Worm (Caenorhabditis elegans) whole organism, young adult: ENCODE measurements around the gene K08D12.4.

Experiments
- F23B12.7 ChIP-seq: sonication (generic microtip); optimal IDR thresholded peaks from 2 replicates; lab custom pipeline; 2017; ENCODE audit warnings: missing genetic modification characterization, mild to moderate bottlenecking, missing compliant biosample characterization, antibody characterized with exemption, moderate library complexity; ENCODE audit not compliant: insufficient read depth
- F33H1.4 ChIP-seq: fragments of 200-800 bp; sonication (Bioruptor generic); IDR thresholded peaks from 2 replicates; pipeline ENCODE4 v1.3.6; 2022; ENCODE audit warnings: missing genetic modification reagents, missing genetic modification characterization, missing compliant biosample characterization
- F49E8.2 ChIP-seq: sonication (generic microtip); optimal IDR thresholded peaks from 3 replicates; lab custom pipeline; 2017; ENCODE audit warnings: missing genetic modification characterization, mild to moderate bottlenecking, missing compliant biosample characterization, antibody characterized with exemption, moderate library complexity; ENCODE audit not compliant: insufficient read depth
- K11D2.4 ChIP-seq: fragments of 200-800 bp; sonication (Bioruptor generic); IDR thresholded peaks from 2 replicates; pipeline ENCODE4 v1.3.6; 2022; ENCODE audit warnings: missing genetic modification reagents, missing genetic modification characterization, missing compliant biosample characterization
- Y53G8AR.9 ChIP-seq: fragments of 200-800 bp; sonication (Bioruptor generic); conservative IDR thresholded peaks from 2 replicates; pipeline ENCODE4 v1.3.6; 2022; ENCODE audit warnings: missing genetic modification reagents, missing genetic modification characterization, missing compliant biosample characterization
- ZK185.1 ChIP-seq: sonication (generic microtip); optimal IDR thresholded peaks from 2 replicates; lab custom pipeline; 2016; ENCODE audit warnings: mild to moderate bottlenecking, missing genetic modification characterization, missing compliant biosample characterization; ENCODE audit not compliant: poor library complexity, severe bottlenecking
- cebp-1 ChIP-seq, 2 experiments: fragments of 200-800 bp in 1 of 2; sonication (Bioruptor generic) in 1 of 2; sonication (generic microtip) in 1 of 2; IDR thresholded peaks in 1 of 2; optimal IDR thresholded peaks in 1 of 2; 2 replicates each; pipeline versions ENCODE4 v1.3.6 to Lab custom; 2017 to 2022; ENCODE audit warnings: missing compliant biosample characterization in 2 of 2, missing genetic modification characterization in 2 of 2, mild to moderate bottlenecking in 1 of 2, missing genetic modification reagents in 1 of 2, moderate library complexity in 1 of 2
- ceh-100 ChIP-seq: fragments of 200-800 bp; sonication (Bioruptor generic); IDR thresholded peaks from 2 replicates; pipeline ENCODE4 v1.3.6; 2022; ENCODE audit warnings: missing genetic modification reagents, missing genetic modification characterization, missing compliant biosample characterization
- ceh-27 ChIP-seq: fragments of 200-800 bp; sonication (Bioruptor generic); optimal IDR thresholded peaks from 2 replicates; lab custom pipeline; 2018; ENCODE audit warnings: mild to moderate bottlenecking, missing genetic modification characterization, moderate library complexity, missing compliant biosample characterization
- efl-1 ChIP-seq: fragments of 150-350 bp; optimal IDR thresholded peaks from 2 replicates; lab custom pipeline; 2014; ENCODE audit warnings: missing biosample characterization, missing genetic modification reagents, missing genetic modification characterization
- ekl-4 ChIP-seq: fragments of 200-800 bp; sonication (Bioruptor generic); IDR thresholded peaks from 2 replicates; pipeline ENCODE4 v1.3.6; 2022; ENCODE audit warnings: missing genetic modification reagents, missing genetic modification characterization, missing compliant biosample characterization
- hlh-26 ChIP-seq: fragments of 200-800 bp; sonication (Bioruptor generic); conservative IDR thresholded peaks from 2 replicates; pipeline ENCODE4 v1.3.6; 2022; ENCODE audit warnings: missing genetic modification reagents, missing genetic modification characterization, missing compliant biosample characterization
- let-607 ChIP-seq, 2 experiments: fragments of 200-800 bp in 1 of 2; sonication (Bioruptor generic) in 1 of 2; sonication (generic microtip) in 1 of 2; optimal IDR thresholded peaks; 2 replicates each; lab custom pipeline; 2016 to 2018; ENCODE audit warnings: mild to moderate bottlenecking in 2 of 2, missing compliant biosample characterization in 2 of 2, missing genetic modification characterization in 2 of 2, moderate library complexity in 2 of 2, missing genotype in 1 of 2
- lin-26 ChIP-seq: fragments of 200-800 bp; sonication (Bioruptor generic); IDR thresholded peaks from 2 replicates; pipeline ENCODE4 v1.3.6; 2022; ENCODE audit warnings: missing genetic modification reagents, missing genetic modification characterization, missing compliant biosample characterization
- lin-35 ChIP-seq, 3 experiments: fragments of 150-350 bp in 2 of 3; sonication (generic microtip) in 1 of 3; optimal IDR thresholded peaks; 2 replicates each; lab custom pipeline; 2014 to 2018; ENCODE audit warnings: missing biosample characterization in 3 of 3, missing genetic modification characterization in 3 of 3, missing genetic modification reagents in 3 of 3
- lin-40 ChIP-seq: sonication (generic microtip); optimal IDR thresholded peaks from 2 replicates; lab custom pipeline; 2016; ENCODE audit warnings: missing genetic modification characterization, mild to moderate bottlenecking, missing compliant biosample characterization, missing genotype, missing genetic modification reagents
- lin-54 ChIP-seq: fragments of 200-800 bp; sonication (Bioruptor generic); optimal IDR thresholded peaks from 2 replicates; lab custom pipeline; 2018; ENCODE audit warnings: mild to moderate bottlenecking, missing genetic modification characterization, missing compliant biosample characterization
- lsy-27 ChIP-seq: sonication (generic microtip); optimal IDR thresholded peaks from 2 replicates; lab custom pipeline; 2017; ENCODE audit warnings: missing genetic modification characterization, mild to moderate bottlenecking, missing compliant biosample characterization, antibody characterized with exemption, missing genotype, borderline replicate concordance; ENCODE audit not compliant: insufficient read depth
- madf-10 ChIP-seq: sonication (generic microtip); optimal IDR thresholded peaks from 2 replicates; lab custom pipeline; 2016; ENCODE audit warnings: mild to moderate bottlenecking, missing genetic modification characterization, missing compliant biosample characterization
- madf-3 ChIP-seq: fragments of 200-800 bp; sonication (Bioruptor generic); IDR thresholded peaks from 2 replicates; pipeline ENCODE4 v1.3.6; 2022; ENCODE audit warnings: missing genetic modification reagents, missing genetic modification characterization, missing compliant biosample characterization
- madf-8 ChIP-seq: fragments of 200-800 bp; sonication (Bioruptor generic); conservative IDR thresholded peaks from 2 replicates; pipeline ENCODE4 v1.3.6; 2022; ENCODE audit warnings: missing genetic modification reagents, missing genetic modification characterization, missing compliant biosample characterization
- nhr-80 ChIP-seq: sonication (generic microtip); optimal IDR thresholded peaks from 2 replicates; lab custom pipeline; 2016; ENCODE audit warnings: missing genetic modification characterization, missing compliant biosample characterization
- pbrm-1 ChIP-seq: fragments of 200-800 bp; sonication (Bioruptor generic); IDR thresholded peaks from 2 replicates; pipeline ENCODE4 v1.3.6; 2022; ENCODE audit warnings: missing genetic modification reagents, missing genetic modification characterization, missing compliant biosample characterization
- snpc-1.1 ChIP-seq: sonication (generic microtip); optimal IDR thresholded peaks from 2 replicates; lab custom pipeline; 2017; ENCODE audit warnings: missing genetic modification characterization, mild to moderate bottlenecking, missing compliant biosample characterization, antibody characterized with exemption, moderate library complexity, missing genotype, missing genetic modification reagents; ENCODE audit not compliant: insufficient read depth
- snpc-1.3 ChIP-seq: sonication (generic microtip); optimal IDR thresholded peaks from 2 replicates; lab custom pipeline; 2017; ENCODE audit warnings: missing genetic modification characterization, mild to moderate bottlenecking, missing compliant biosample characterization, antibody characterized with exemption, moderate library complexity, missing genotype, missing genetic modification reagents; ENCODE audit not compliant: insufficient read depth
- snpc-3.4 ChIP-seq: sonication (generic microtip); optimal IDR thresholded peaks from 2 replicates; lab custom pipeline; 2017; ENCODE audit warnings: missing genetic modification characterization, mild to moderate bottlenecking, missing compliant biosample characterization, antibody characterized with exemption, moderate library complexity, missing genotype, missing genetic modification reagents
- snpc-4 ChIP-seq, 5 experiments: fragments of 150-350 bp in 1 of 5; sonication (generic microtip) in 4 of 5; optimal IDR thresholded peaks; 2 replicates each; lab custom pipeline; 2014 to 2018; ENCODE audit warnings: missing genetic modification characterization in 5 of 5, missing biosample characterization in 3 of 5, antibody characterized with exemption in 2 of 5, mild to moderate bottlenecking in 2 of 5, missing compliant biosample characterization in 2 of 5, missing genotype in 2 of 5, moderate library complexity in 2 of 5, missing genetic modification reagents in 1 of 5
- tbp1 ChIP-seq: fragments of 200-800 bp; sonication (Bioruptor generic); optimal IDR thresholded peaks from 2 replicates; lab custom pipeline; 2018; ENCODE audit warnings: mild to moderate bottlenecking, missing genetic modification characterization, missing compliant biosample characterization
- tlf-1 ChIP-seq: fragments of 200-800 bp; sonication (Bioruptor generic); optimal IDR thresholded peaks from 2 replicates; lab custom pipeline; 2018; ENCODE audit warnings: mild to moderate bottlenecking, missing genetic modification characterization, missing compliant biosample characterization
- xnd-1 ChIP-seq: sonication (generic microtip); optimal IDR thresholded peaks from 2 replicates; lab custom pipeline; 2016; ENCODE audit warnings: missing genotype, missing genetic modification reagents, missing genetic modification characterization, missing compliant biosample characterization
- ztf-22 ChIP-seq: fragments of 200-800 bp; sonication (Bioruptor generic); optimal IDR thresholded peaks from 2 replicates; lab custom pipeline; 2018; ENCODE audit warnings: mild to moderate bottlenecking, missing genetic modification characterization, moderate library complexity, missing compliant biosample characterization
- ztf-26 ChIP-seq: sonication (generic microtip); optimal IDR thresholded peaks from 2 replicates; lab custom pipeline; 2017; ENCODE audit warnings: missing genetic modification characterization, missing compliant biosample characterization
- ztf-28 ChIP-seq: fragments of 200-800 bp; sonication (Bioruptor generic); IDR thresholded peaks from 2 replicates; pipeline ENCODE4 v1.3.6; 2022; ENCODE audit warnings: missing genetic modification reagents, missing genetic modification characterization, missing compliant biosample characterization

The K08D12.4 gene

DNA sequence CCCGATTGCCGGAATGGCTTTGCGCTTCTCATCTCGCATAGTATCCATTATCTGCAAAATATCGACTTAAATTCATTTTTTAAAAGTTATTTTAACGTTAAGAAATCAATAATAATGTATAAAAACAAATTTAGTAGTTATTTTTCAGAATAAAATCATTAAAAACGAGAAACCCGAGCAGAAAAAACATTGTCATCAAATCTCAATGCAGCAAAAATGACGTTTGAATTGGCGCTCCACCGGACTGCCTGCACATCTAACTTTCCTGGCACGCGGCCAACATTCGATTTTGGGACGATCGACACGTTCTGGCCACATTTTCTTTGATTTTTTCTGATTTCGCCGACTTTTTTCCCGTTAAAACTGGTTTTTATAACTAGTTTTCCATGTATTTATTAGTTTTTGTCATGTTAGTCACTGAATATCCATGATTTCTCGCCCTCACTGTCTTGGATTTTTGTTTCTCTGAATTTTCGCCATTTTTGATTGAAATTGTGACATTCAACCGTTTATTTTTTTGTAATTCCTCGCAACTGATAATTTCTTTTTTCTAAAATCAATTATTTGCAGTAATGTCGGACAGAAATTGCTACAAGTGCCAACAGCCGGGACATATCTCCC is 2.7 kb downstream of the K08D12.4 start, which contains the start of the genes pbs-1 and K08D12.3 (continued):
- peak; percentile 54; the same call in 1 of the 2 replicates for TF ChIP-seq Y53G8AR.9 (GFP tag; lab: Robert Waterston, UW)
- peak; percentile 42 for TF ChIP-seq ztf-26 (tag; lab: Kevin White, UChicago)
- TF ChIP-seq let-607 (tag; optimal IDR thresholded peaks at IDR 0.05; lab: Kevin White, UChicago): peak in 1 of 2 experiments; percentile 50
- TF ChIP-seq cebp-1 (GFP tag; IDR thresholded peaks at IDR 0.05; lab: Robert Waterston, UW): no peak
- peak; percentile 63 for TF ChIP-seq cebp-1 (tag; optimal IDR thresholded peaks at IDR 0.05; lab: Kevin White, UChicago)
- TF ChIP-seq hlh-26 (GFP tag; lab: Robert Waterston, UW): no peak
- no peak for TF ChIP-seq snpc-4 (GFP tag; optimal IDR thresholded peaks at IDR 0.05; lab: Kevin White, UChicago)
- peak; percentile 20 to 69 (median 38) for TF ChIP-seq snpc-4 (tag; optimal IDR thresholded peaks at IDR 0.05; lab: Kevin White, UChicago)
- TF ChIP-seq madf-3: peak; percentile 31; the same call in 1 of the 2 replicates
- peak; percentile 97 for TF ChIP-seq lin-54 (GFP tag; lab: Kevin White, UChicago)
- TF ChIP-seq pbrm-1 (GFP tag; lab: Robert Waterston, UW): peak; percentile 68
- TF ChIP-seq F23B12.7 (tag; lab: Kevin White, UChicago): peak; percentile 40
- 0 out of 2 replicates have a peak, but pooled peaks have one; percentile 29 for TF ChIP-seq ceh-100 (GFP tag; lab: Robert Waterston, UW)
- peak; percentile 81 for TF ChIP-seq F33H1.4
- peak; percentile 78 for TF ChIP-seq lin-40 (tag; lab: Kevin White, UChicago)
- peak in 2 of 3 experiments; percentile 7 to 87 for TF ChIP-seq lin-35 (GFP tag; optimal IDR thresholded peaks at IDR 0.05; lab: Kevin White, UChicago)
- peak; percentile 53 for TF ChIP-seq ekl-4 (GFP tag; lab: Robert Waterston, UW)
- TF ChIP-seq snpc-3.4 (tag; lab: Kevin White, UChicago): peak; percentile 46
- peak; percentile 81 for TF ChIP-seq tlf-1 (GFP tag; lab: Kevin White, UChicago)
- TF ChIP-seq lin-26: no peak
- TF ChIP-seq ceh-27 (GFP tag; lab: Kevin White, UChicago): peak; percentile 24
- TF ChIP-seq efl-1 (GFP tag; lab: Kevin White, UChicago): peak; percentile 62
- TF ChIP-seq ztf-28: 0 out of 2 replicates have a peak, but pooled peaks have one; percentile 10
- peak; percentile 17 for TF ChIP-seq snpc-1.1 (tag; lab: Kevin White, UChicago)
- TF ChIP-seq K11D2.4 (GFP tag; lab: Robert Waterston, UW): peak; percentile 51; the same call in 1 of the 2 replicates
- TF ChIP-seq madf-8 (GFP tag; lab: Robert Waterston, UW): 0 out of 2 replicates have a peak, but pooled peaks have one; percentile 28
- no peak for TF ChIP-seq ztf-22 (GFP tag; lab: Kevin White, UChicago)
- peak; percentile 43 for TF ChIP-seq tbp1 (GFP tag; lab: Kevin White, UChicago)
- peak; percentile 49 for TF ChIP-seq xnd-1 (tag; lab: Kevin White, UChicago)
- TF ChIP-seq F49E8.2 (tag; lab: Kevin White, UChicago): peak; percentile 63
- peak; percentile 32 for TF ChIP-seq snpc-1.3 (tag; lab: Kevin White, UChicago)
- TF ChIP-seq ZK185.1 (tag; lab: Kevin White, UChicago): peak; percentile 14
- TF ChIP-seq madf-10: no peak
- no peak for TF ChIP-seq lsy-27
- TF ChIP-seq nhr-80 (tag; lab: Kevin White, UChicago): peak; percentile 19
